Worm (Caenorhabditis elegans): Measurements from ENCODE around the gene tat-6.

ce11 chrV:3106785-3107184 lies 22.1 kb upstream of the tat-6 start:
- TF ChIP-seq hlh-30 (tag; optimal IDR thresholded peaks at IDR 0.05; ENCODE audit: insufficient read depth) (no peak), ama-1 (optimal IDR thresholded peaks at IDR 0.05) (no peak), unc-62 (GFP tag; optimal IDR thresholded peaks at IDR 0.05 in 1 of 2) (no peak), unc-62 (tag; optimal IDR thresholded peaks at IDR 0.05) (no peak), lsy-2 (tag; optimal IDR thresholded peaks at IDR 0.05) (no peak), unc-130 (GFP tag; optimal IDR thresholded peaks at IDR 0.05) (no peak), Y75B8A.6 (GFP tag; IDR thresholded peaks at IDR 0.05) (no peak), nhr-25 (tag; optimal IDR thresholded peaks at IDR 0.05; ENCODE audit: borderline replicate concordance, insufficient read depth) (no peak), fos-1 (tag; optimal IDR thresholded peaks at IDR 0.05) (no peak), aha-1 (tag) (no peak), lin-15B (tag; optimal IDR thresholded peaks at IDR 0.05) (no peak), madf-9 (GFP tag; conservative IDR thresholded peaks at IDR 0.05) (no peak), zag-1 (tag; optimal IDR thresholded peaks at IDR 0.05) (no peak), nhr-102 (tag; optimal IDR thresholded peaks at IDR 0.05) (no peak), skn-1 (tag; optimal IDR thresholded peaks at IDR 0.05) (no peak)

Data from whole organism, L4 larva.